Worm (Caenorhabditis elegans) whole organism, L4 larva: ENCODE measurements around the gene K01A6.6.

Experiments
- R02D3.7 ChIP-seq: fragments of 150-350 bp; sonication (generic microtip); optimal IDR thresholded peaks from 3 replicates; lab custom pipeline; 2014; ENCODE audit warnings: missing biosample characterization, missing genetic modification characterization
- Y48G9A.11 ChIP-seq: fragments of 200-800 bp; sonication (Bioruptor generic); IDR thresholded peaks from 2 replicates; pipeline ENCODE4 v1.3.6; 2022; ENCODE audit warnings: missing genetic modification reagents, missing genetic modification characterization, missing compliant biosample characterization
- Y5F2A.4 ChIP-seq: fragments of 200-800 bp; sonication (Bioruptor generic); optimal IDR thresholded peaks from 2 replicates; lab custom pipeline; 2018; ENCODE audit warnings: mild to moderate bottlenecking, missing genetic modification characterization, missing compliant biosample characterization
- ZK546.5 ChIP-seq, 2 experiments: sonication (generic microtip); optimal IDR thresholded peaks; 2 replicates each; lab custom pipeline; 2017; ENCODE audit warnings: missing biosample characterization in 2 of 2, missing genetic modification characterization in 2 of 2
- attf-4 ChIP-seq: sonication (generic microtip); optimal IDR thresholded peaks from 3 replicates; lab custom pipeline; 2017; ENCODE audit warnings: missing biosample characterization, missing genetic modification characterization
- ceh-28 ChIP-seq: fragments of 150-350 bp; optimal IDR thresholded peaks from 2 replicates; lab custom pipeline; 2014; ENCODE audit warnings: missing biosample characterization, missing genetic modification reagents, missing genetic modification characterization
- ceh-82 ChIP-seq: sonication (generic microtip); optimal IDR thresholded peaks from 2 replicates; lab custom pipeline; 2017; ENCODE audit warnings: missing biosample characterization, missing genetic modification characterization
- ces-1 ChIP-seq: fragments of 150-350 bp; sonication (generic microtip); optimal IDR thresholded peaks from 4 replicates; lab custom pipeline; 2014; ENCODE audit warnings: missing biosample characterization, missing genetic modification reagents, missing genetic modification characterization
- dmd-6 ChIP-seq: fragments of 200-800 bp; sonication (Bioruptor generic); IDR thresholded peaks from 2 replicates; pipeline ENCODE4 v1.3.6; 2022; ENCODE audit warnings: missing genetic modification reagents, missing genetic modification characterization, missing compliant biosample characterization
- dmd-9 ChIP-seq: fragments of 200-800 bp; sonication (Bioruptor generic); IDR thresholded peaks from 2 replicates; pipeline ENCODE4 v1.3.6; 2022; ENCODE audit warnings: missing genetic modification reagents, missing genetic modification characterization, missing compliant biosample characterization
- egl-27 ChIP-seq: sonication (generic microtip); optimal IDR thresholded peaks from 3 replicates; lab custom pipeline; 2017; ENCODE audit warnings: missing biosample characterization, missing genetic modification reagents, missing genetic modification characterization
- fos-1 ChIP-seq: fragments of 150-350 bp; optimal IDR thresholded peaks from 2 replicates; lab custom pipeline; 2014; ENCODE audit warnings: missing biosample characterization, missing genetic modification characterization
- hlh-11 ChIP-seq: fragments of 200-800 bp; sonication (Bioruptor generic); optimal IDR thresholded peaks from 2 replicates; lab custom pipeline; 2018; ENCODE audit warnings: mild to moderate bottlenecking, missing genetic modification characterization, missing compliant biosample characterization
- hlh-30 ChIP-seq: sonication (generic microtip); optimal IDR thresholded peaks from 2 replicates; lab custom pipeline; 2017; ENCODE audit warnings: antibody characterized with exemption, mild to moderate bottlenecking, missing genetic modification characterization, missing compliant biosample characterization; ENCODE audit not compliant: insufficient read depth
- lsy-2 ChIP-seq, 2 experiments: fragments of 150-350 bp in 1 of 2; sonication (generic microtip) in 1 of 2; optimal IDR thresholded peaks; 2 replicates each; lab custom pipeline; 2014 to 2017; ENCODE audit warnings: missing biosample characterization in 2 of 2, missing genetic modification characterization in 2 of 2
- madf-5 ChIP-seq, 2 experiments: fragments of 200-800 bp; sonication (Bioruptor generic); IDR thresholded peaks; 2 replicates each; pipeline ENCODE4 v1.3.6; 2022; ENCODE audit warnings: missing compliant biosample characterization in 2 of 2, missing genetic modification characterization in 2 of 2
- mdt-29 ChIP-seq: fragments of 200-800 bp; sonication (Bioruptor generic); IDR thresholded peaks from 2 replicates; pipeline ENCODE4 v1.3.6; 2022; ENCODE audit warnings: missing genetic modification reagents, missing genetic modification characterization, missing compliant biosample characterization
- mep-1 ChIP-seq: fragments of 150-350 bp; sonication (generic microtip); optimal IDR thresholded peaks from 3 replicates; lab custom pipeline; 2014; ENCODE audit warnings: missing biosample characterization, missing genetic modification characterization
- nhr-11 ChIP-seq: fragments of 150-350 bp; optimal IDR thresholded peaks from 2 replicates; lab custom pipeline; 2014; ENCODE audit warnings: missing biosample characterization, missing genetic modification characterization
- nhr-111 ChIP-seq: fragments of 200-800 bp; sonication (Bioruptor generic); optimal IDR thresholded peaks from 2 replicates; lab custom pipeline; 2018; ENCODE audit warnings: mild to moderate bottlenecking, missing genetic modification characterization, missing compliant biosample characterization
- nhr-237 ChIP-seq: sonication (generic microtip); optimal IDR thresholded peaks from 2 replicates; lab custom pipeline; 2017; ENCODE audit warnings: missing biosample characterization, missing genetic modification characterization
- nhr-28 ChIP-seq: fragments of 150-350 bp; optimal IDR thresholded peaks from 2 replicates; lab custom pipeline; 2014; ENCODE audit warnings: missing biosample characterization, missing genetic modification characterization
- nhr-48 ChIP-seq: sonication (generic microtip); optimal IDR thresholded peaks from 2 replicates; lab custom pipeline; 2016; ENCODE audit warnings: mild to moderate bottlenecking, missing genetic modification characterization, missing compliant biosample characterization
- pqm-1 ChIP-seq: sonication (generic microtip); optimal IDR thresholded peaks from 2 replicates; lab custom pipeline; 2017; ENCODE audit warnings: missing biosample characterization, missing genetic modification characterization
- set-16 ChIP-seq: fragments of 200-800 bp; sonication (Bioruptor generic); IDR thresholded peaks from 2 replicates; pipeline ENCODE4 v1.3.6; 2022; ENCODE audit warnings: missing genetic modification reagents, missing genetic modification characterization, missing compliant biosample characterization
- snpc-1.2 ChIP-seq: fragments of 200-800 bp; sonication (Bioruptor generic); IDR thresholded peaks from 2 replicates; pipeline ENCODE4 v1.3.6; 2022; ENCODE audit warnings: missing genetic modification reagents, missing genetic modification characterization, missing compliant biosample characterization
- unc-39 ChIP-seq: sonication (generic microtip); optimal IDR thresholded peaks from 2 replicates; lab custom pipeline; 2017; ENCODE audit warnings: missing biosample characterization, missing genetic modification characterization
- unc-62 ChIP-seq, 3 experiments: fragments of 150-350 bp in 1 of 3; sonication (generic microtip); optimal IDR thresholded peaks in 2 of 3; peaks in 1 of 3; 1 replicate in 1 of 3; 2 replicates in 2 of 3; lab custom pipeline; 2014 to 2017; ENCODE audit warnings: missing biosample characterization in 3 of 3, missing genetic modification characterization in 3 of 3, missing genetic modification reagents in 3 of 3, missing genotype in 1 of 3
- vab-7 ChIP-seq: fragments of 200-800 bp; sonication (Bioruptor generic); IDR thresholded peaks from 2 replicates; pipeline ENCODE4 v1.3.6; 2022; ENCODE audit warnings: missing genetic modification reagents, missing genetic modification characterization, missing compliant biosample characterization
- zfp-2 ChIP-seq: sonication (generic microtip); optimal IDR thresholded peaks from 2 replicates; lab custom pipeline; 2016; ENCODE audit warnings: mild to moderate bottlenecking, missing genetic modification characterization, missing compliant biosample characterization
- ztf-7 ChIP-seq: fragments of 150-350 bp; optimal IDR thresholded peaks from 2 replicates; lab custom pipeline; 2014; ENCODE audit warnings: missing biosample characterization, missing genetic modification characterization

Gene K01A6.6

DNA sequence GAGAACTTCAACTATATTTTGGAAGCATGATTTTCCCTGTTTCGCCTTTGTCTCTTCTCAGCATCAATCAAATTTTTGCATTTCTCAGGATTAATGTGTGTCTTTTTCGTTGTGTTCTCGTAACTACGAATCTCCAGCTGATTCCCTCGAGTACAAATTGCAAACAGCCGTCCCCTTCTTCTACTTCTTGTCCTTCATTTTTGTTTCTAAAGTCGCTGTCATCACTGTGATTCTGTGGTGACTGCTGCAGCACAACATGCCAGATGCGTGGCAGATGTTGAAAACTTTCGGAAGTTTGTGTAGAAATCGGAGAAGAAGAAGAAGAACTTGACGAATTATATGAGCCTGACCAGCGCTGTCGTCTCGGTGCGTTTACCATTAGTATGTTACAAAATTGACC, 21.8 kb upstream of the K01A6.6 start:
- TF ChIP-seq ceh-28 (tag; lab: Kevin White, UChicago) (no peak), vab-7 (GFP tag; lab: Robert Waterston, UW) (no peak), dmd-9 (GFP tag; lab: Robert Waterston, UW) (no peak), ZK546.5 (tag; optimal IDR thresholded peaks at IDR 0.05; lab: Kevin White, UChicago) (no peak), fos-1 (tag; lab: Kevin White, UChicago) (no peak), attf-4 (tag; lab: Kevin White, UChicago) (no peak), mep-1 (tag; lab: Kevin White, UChicago) (no peak), dmd-6 (GFP tag; lab: Robert Waterston, UW) (no peak), ztf-7 (tag; lab: Kevin White, UChicago) (no peak), snpc-1.2 (GFP tag; lab: Robert Waterston, UW) (no peak)

- no peak for TF ChIP-seq ceh-82 (tag; lab: Kevin White, UChicago)
- no peak for TF ChIP-seq ceh-28 (tag; lab: Kevin White, UChicago)
- TF ChIP-seq Y48G9A.11, result no peak
- no peak for TF ChIP-seq madf-5 (GFP tag; IDR thresholded peaks at IDR 0.05; lab: Robert Waterston, UW)
- TF ChIP-seq Y5F2A.4 (GFP tag; lab: Kevin White, UChicago), result no peak
- TF ChIP-seq set-16 (GFP tag; lab: Robert Waterston, UW), result no peak
- no peak for TF ChIP-seq egl-27 (tag; lab: Kevin White, UChicago)
- TF ChIP-seq zfp-2 (tag; lab: Kevin White, UChicago), result no peak
Observed at ce11 chrIV:11714739-11715138, 20.4 kb upstream of the K01A6.6 start, which contains the start of gene magi-1. magi-1 (plus strand) TSS chrIV:11715039.

DNA sequence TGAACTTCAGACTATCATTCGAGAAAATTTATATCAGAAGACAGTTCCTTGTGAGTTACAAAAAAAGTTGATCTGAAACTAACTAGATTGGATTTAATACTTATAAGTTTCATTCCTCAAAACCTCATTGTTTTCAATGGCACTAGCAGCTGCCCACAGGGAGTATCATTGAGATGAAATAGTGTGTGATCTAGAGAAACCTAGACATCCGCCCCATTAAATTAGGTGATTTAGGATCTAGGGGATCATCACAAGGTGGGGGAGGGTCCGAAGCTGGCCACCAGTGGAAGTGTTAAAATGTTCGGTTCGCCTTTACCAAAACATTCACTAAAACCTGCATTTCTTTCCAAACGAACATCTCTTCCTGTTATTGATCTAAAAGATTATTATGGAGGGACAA, 18.7 kb upstream of the K01A6.6 start:
- TF ChIP-seq nhr-111, result no peak
- TF ChIP-seq nhr-11, result peak; percentile 18

DNA sequence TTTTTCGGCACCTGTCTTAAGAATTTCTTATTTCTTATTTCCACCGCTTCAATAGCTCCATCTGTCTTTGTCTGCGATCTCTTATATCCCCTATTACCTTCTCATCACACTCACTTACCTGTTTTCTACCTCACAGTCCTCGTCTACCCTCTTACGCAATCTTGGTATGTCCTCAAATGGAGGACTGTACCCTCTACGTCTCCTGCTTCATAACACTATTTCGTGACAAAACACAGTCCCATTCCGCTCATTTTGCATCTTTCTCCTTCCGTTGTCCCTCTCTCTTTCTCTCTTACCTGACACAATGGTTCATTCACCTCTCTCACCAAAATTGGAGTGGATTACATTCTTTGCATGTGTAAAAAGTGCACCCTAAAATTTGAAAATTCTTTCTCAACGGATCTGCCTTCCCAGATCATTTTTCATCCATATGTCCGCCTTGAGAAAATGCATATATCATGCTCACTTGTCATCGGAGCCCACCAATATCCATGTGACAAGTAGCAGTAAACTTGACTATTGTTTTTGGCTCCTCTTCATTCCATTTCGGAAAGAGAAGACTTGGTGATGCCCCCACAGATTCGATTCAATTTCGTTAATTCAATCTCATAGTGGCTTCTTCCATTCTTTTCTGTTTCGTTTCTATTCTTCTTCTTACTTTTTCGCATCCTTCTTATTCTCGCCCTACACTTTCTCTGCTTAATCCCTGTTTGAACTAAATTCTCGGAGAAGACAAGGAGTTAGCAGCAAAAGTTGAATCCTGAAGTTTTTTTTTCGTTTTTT, 17.8 kb upstream of the K01A6.6 start:
- TF ChIP-seq hlh-30 (tag; lab: Kevin White, UChicago), result no peak
- TF ChIP-seq ces-1 (GFP tag; lab: Kevin White, UChicago), result peak; percentile 23
- TF ChIP-seq lsy-2 (tag; optimal IDR thresholded peaks at IDR 0.05; lab: Kevin White, UChicago), result peak in 1 of 2 experiments; percentile 8

DNA sequence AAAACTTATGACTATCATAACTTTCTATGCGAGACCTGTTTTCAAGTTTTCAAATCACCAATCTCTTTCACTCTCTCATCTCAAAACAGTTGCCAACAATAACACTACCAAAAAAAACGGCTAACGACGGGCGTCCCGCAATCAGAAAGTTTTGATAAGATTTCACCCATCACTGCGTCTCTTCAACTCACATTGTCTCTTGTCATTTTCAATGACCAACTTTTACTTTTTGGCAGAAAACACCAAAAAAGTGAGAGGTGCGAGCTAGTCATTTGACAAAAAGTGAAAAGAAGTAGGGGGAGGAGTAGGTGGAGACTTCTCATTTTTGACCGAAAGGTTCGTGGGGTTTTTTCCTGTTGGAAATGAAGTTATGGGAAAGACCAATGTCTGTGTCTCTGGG, 16.5 kb upstream of the K01A6.6 start:
- TF ChIP-seq dmd-6 (GFP tag; lab: Robert Waterston, UW) (0 out of 2 replicates have a peak, but pooled peaks have one; percentile 10), unc-62 (GFP tag; optimal IDR thresholded peaks at IDR 0.05 in 1 of 2; lab: Kevin White, UChicago) (peak in 1 of 2 experiments; percentile 51), unc-62 (tag; optimal IDR thresholded peaks at IDR 0.05; lab: Kevin White, UChicago) (no peak), mdt-29 (GFP tag; lab: Robert Waterston, UW) (no peak)

DNA sequence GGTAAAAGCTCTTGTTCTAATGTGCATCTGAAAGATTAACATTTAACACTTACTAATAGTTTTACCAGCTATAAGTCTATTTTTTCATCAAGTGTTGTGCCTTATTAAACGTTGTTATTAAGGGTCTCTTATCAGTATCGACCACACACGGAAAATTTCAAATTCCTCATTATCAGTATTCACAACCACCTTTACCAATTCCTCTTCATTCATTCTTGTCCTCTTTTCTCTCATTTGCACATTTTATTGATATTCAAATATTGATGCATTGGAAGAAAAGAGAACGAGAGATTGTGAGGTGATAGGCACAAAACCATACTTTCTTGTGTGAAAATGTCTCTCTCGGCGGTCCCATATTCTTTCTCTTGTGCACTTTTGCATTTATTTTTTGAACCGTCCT, 13.2 kb upstream of the K01A6.6 start:
- TF ChIP-seq R02D3.7 (tag; lab: Kevin White, UChicago) (no peak), hlh-11 (tag; lab: Kevin White, UChicago) (peak; percentile 33), nhr-237 (tag; lab: Kevin White, UChicago) (no peak), unc-39 (no peak), nhr-48 (tag; lab: Kevin White, UChicago) (no peak), set-16 (GFP tag; lab: Robert Waterston, UW) (no peak), unc-62 (GFP tag; optimal IDR thresholded peaks at IDR 0.05 in 1 of 2; lab: Kevin White, UChicago) (peak in 1 of 2 experiments; percentile 51), unc-62 (tag; optimal IDR thresholded peaks at IDR 0.05; lab: Kevin White, UChicago) (no peak), nhr-28 (tag; lab: Kevin White, UChicago) (peak; percentile 58), pqm-1 (tag; lab: Kevin White, UChicago) (peak; percentile 90)
